Fruit fly (Drosophila melanogaster) S2 (cell line): ENCODE data around the gene CG6511.

Experiments
- CG8478 ChIP-seq: fragments of >200 bp; optimal IDR thresholded peaks from 2 replicates; lab custom pipeline; 2018
- CTCF ChIP-seq, 2 experiments: fragments of >200 bp; optimal IDR thresholded peaks; 2 replicates each; lab custom pipeline; 2018

- TF ChIP-seq CG8478 (lab: Kevin White, UChicago), result no peak
- TF ChIP-seq CTCF (optimal IDR thresholded peaks at IDR 0.05; lab: Kevin White, UChicago), result no peak
These were observed 32.5 kb downstream of the CG6511 start, which contains the start of gene Fhos for dm6 chr3L:8753592-8753991.
